Worm (Caenorhabditis elegans) whole organism, mixed stage, embryonic: Measurements from ENCODE around the gene F54D5.2.

ENCODE experiments used
- bed-3 ChIP-seq: fragments of 200-800 bp; sonication (Bioruptor generic); optimal IDR thresholded peaks from 3 replicates; lab custom pipeline; 2018; ENCODE audit warnings: mild to moderate bottlenecking, missing genetic modification characterization, moderate library complexity, missing compliant biosample characterization
- ces-1 ChIP-seq: fragments of 150-350 bp; optimal IDR thresholded peaks from 2 replicates; lab custom pipeline; 2014; ENCODE audit warnings: missing biosample characterization, missing genetic modification reagents, missing genetic modification characterization
- drap-1 ChIP-seq: fragments of 200-800 bp; sonication (Bioruptor generic); optimal IDR thresholded peaks from 3 replicates; lab custom pipeline; 2018; ENCODE audit warnings: mild to moderate bottlenecking, missing genetic modification characterization, missing compliant biosample characterization
- elt-3 ChIP-seq: fragments of 150-350 bp; optimal IDR thresholded peaks from 2 replicates; lab custom pipeline; 2014; ENCODE audit warnings: missing biosample characterization, missing genetic modification characterization
- lin-13 ChIP-seq: fragments of 150-350 bp; optimal IDR thresholded peaks from 2 replicates; lab custom pipeline; 2014; ENCODE audit warnings: missing biosample characterization, missing genetic modification characterization
- lin-32 ChIP-seq: fragments of 200-800 bp; sonication (Bioruptor generic); optimal IDR thresholded peaks from 2 replicates; lab custom pipeline; 2018; ENCODE audit warnings: mild to moderate bottlenecking, missing genetic modification characterization, missing compliant biosample characterization
- mab-5 ChIP-seq: fragments of 150-350 bp; optimal IDR thresholded peaks from 2 replicates; lab custom pipeline; 2014; ENCODE audit warnings: missing biosample characterization, missing genetic modification characterization
- mep-1 ChIP-seq: fragments of 150-350 bp; optimal IDR thresholded peaks from 2 replicates; lab custom pipeline; 2017; ENCODE audit warnings: missing biosample characterization, missing genetic modification reagents, missing genetic modification characterization, inconsistent platforms
- nhr-12 ChIP-seq: fragments of 150-350 bp; optimal IDR thresholded peaks from 2 replicates; lab custom pipeline; 2014; ENCODE audit warnings: missing biosample characterization, missing genetic modification characterization
- pha-4 ChIP-seq: fragments of 150-350 bp; optimal IDR thresholded peaks from 2 replicates; lab custom pipeline; 2018; ENCODE audit warnings: missing biosample characterization, missing genetic modification reagents, missing genetic modification characterization
- snpc-4 ChIP-seq: fragments of 150-350 bp; optimal IDR thresholded peaks from 2 replicates; lab custom pipeline; 2014; ENCODE audit warnings: missing biosample characterization, missing genetic modification characterization
- ztf-11 ChIP-seq: fragments of 150-350 bp; optimal IDR thresholded peaks from 2 replicates; lab custom pipeline; 2014; ENCODE audit warnings: missing biosample characterization, missing genetic modification characterization

DNA sequence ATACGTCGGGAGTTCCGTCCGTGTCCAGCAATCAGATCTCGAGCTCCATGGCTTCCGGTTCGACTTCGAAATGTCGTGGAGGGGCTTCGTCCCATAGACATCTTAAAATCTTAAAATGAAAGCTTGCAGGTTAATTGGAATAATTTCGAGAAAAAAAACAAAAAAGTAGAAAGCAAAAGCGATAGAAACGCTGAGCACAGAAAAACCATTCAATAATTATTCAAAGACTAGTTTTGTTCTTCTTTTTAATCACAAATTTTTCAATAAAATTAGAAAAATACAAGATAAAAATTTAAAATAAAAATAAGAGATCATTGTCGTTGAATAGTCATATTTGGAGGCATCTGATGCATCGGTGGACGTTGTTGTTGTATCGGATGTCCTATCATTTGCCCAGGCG, 46.0 kb upstream of the F54D5.2 start, which contains the start of gene age-1:
- TF ChIP-seq snpc-4 (tag; lab: Kevin White, UChicago) (no peak), lin-32 (no peak), mab-5 (no peak), mep-1 (tag; lab: Kevin White, UChicago) (no peak), elt-3 (tag; lab: Kevin White, UChicago) (no peak), ces-1 (GFP tag; lab: Kevin White, UChicago) (no peak), ztf-11 (tag; lab: Kevin White, UChicago) (no peak), lin-13 (tag; lab: Kevin White, UChicago) (no peak), pha-4 (no peak), drap-1 (no peak), bed-3 (GFP tag; lab: Kevin White, UChicago) (no peak), nhr-12 (tag; lab: Kevin White, UChicago) (no peak)
